Fruit fly (Drosophila melanogaster) whole organism, embryonic: ENCODE results near the gene CG17752.

Experiments
- Antp ChIP-seq: fragments of 200-800 bp; sonication (Bioruptor generic); optimal IDR thresholded peaks from 3 replicates; lab custom pipeline; 2016; ENCODE audit warnings: missing biosample characterization, missing genetic modification characterization
- Atf-2 ChIP-seq: fragments of 200-800 bp; sonication (Bioruptor generic); optimal IDR thresholded peaks from 2 replicates; lab custom pipeline; 2016; ENCODE audit warnings: missing biosample characterization, missing genetic modification characterization
- B-H1 ChIP-seq: fragments of 200-800 bp; sonication (Bioruptor generic); IDR thresholded peaks from 3 replicates; pipeline ENCODE4 v1.3.6; 2022; ENCODE audit warnings: missing biosample characterization, missing genetic modification characterization
- Bteb2 ChIP-seq: fragments of 200-800 bp; sonication (Bioruptor generic); optimal IDR thresholded peaks from 2 replicates; lab custom pipeline; 2016; ENCODE audit warnings: missing biosample characterization, missing genetic modification characterization
- CG10267 ChIP-seq: fragments of 200-800 bp; sonication (Bioruptor generic); optimal IDR thresholded peaks from 2 replicates; lab custom pipeline; 2018; ENCODE audit warnings: missing biosample characterization, mild to moderate bottlenecking, missing genetic modification characterization, moderate library complexity
- CG10366 ChIP-seq: fragments of 200-800 bp; sonication (Bioruptor generic); IDR thresholded peaks from 2 replicates; pipeline ENCODE4 v1.3.6; 2022; ENCODE audit warnings: missing biosample characterization, missing genetic modification characterization
- CG11696 ChIP-seq: fragments of 200-800 bp; sonication (Bioruptor generic); IDR thresholded peaks from 2 replicates; pipeline ENCODE4 v1.3.6; 2022; ENCODE audit warnings: missing biosample characterization, missing genetic modification characterization
- CG12299 ChIP-seq: fragments of 200-800 bp; sonication (Bioruptor generic); optimal IDR thresholded peaks from 2 replicates; lab custom pipeline; 2018; ENCODE audit warnings: missing biosample characterization, mild to moderate bottlenecking, missing genetic modification characterization
- CG12769 ChIP-seq: fragments of 200-800 bp; sonication (Bioruptor generic); optimal IDR thresholded peaks from 2 replicates; lab custom pipeline; 2019; ENCODE audit warnings: missing biosample characterization, mild to moderate bottlenecking, missing genetic modification characterization, moderate library complexity
- CG13894 ChIP-seq: fragments of 200-800 bp; sonication (Bioruptor generic); optimal IDR thresholded peaks from 3 replicates; lab custom pipeline; 2018; ENCODE audit warnings: missing biosample characterization, mild to moderate bottlenecking, missing genetic modification characterization, moderate library complexity
- CG14014 ChIP-seq: fragments of 200-800 bp; sonication (Bioruptor generic); IDR thresholded peaks from 2 replicates; pipeline ENCODE4 v1.3.6; 2022; ENCODE audit warnings: missing biosample characterization, missing genetic modification characterization
- CG14441 ChIP-seq: fragments of 200-800 bp; sonication (Bioruptor generic); IDR thresholded peaks from 2 replicates; pipeline ENCODE4 v1.3.6; 2022; ENCODE audit warnings: missing biosample characterization, missing genetic modification characterization
- CG15011 ChIP-seq: fragments of 200-800 bp; sonication (Bioruptor generic); optimal IDR thresholded peaks from 3 replicates; lab custom pipeline; 2018; ENCODE audit warnings: missing biosample characterization, mild to moderate bottlenecking, missing genetic modification characterization
- CG15601 ChIP-seq: fragments of 200-800 bp; sonication (Bioruptor generic); optimal IDR thresholded peaks from 3 replicates; lab custom pipeline; 2019; ENCODE audit warnings: missing biosample characterization, mild to moderate bottlenecking, missing genetic modification characterization, moderate library complexity
- CG1603 ChIP-seq: fragments of 200-800 bp; sonication (Bioruptor generic); optimal IDR thresholded peaks from 2 replicates; lab custom pipeline; 2019; ENCODE audit warnings: missing biosample characterization, mild to moderate bottlenecking, missing genetic modification characterization, moderate library complexity
- CG17612 ChIP-seq: fragments of 200-800 bp; sonication (Bioruptor generic); IDR thresholded peaks from 2 replicates; pipeline ENCODE4 v1.3.6; 2022; ENCODE audit warnings: missing biosample characterization, missing genetic modification characterization
- CG2120 ChIP-seq: fragments of 200-800 bp; sonication (Bioruptor generic); optimal IDR thresholded peaks from 3 replicates; lab custom pipeline; 2016; ENCODE audit warnings: missing biosample characterization, missing genetic modification characterization
- CG30020 ChIP-seq: fragments of 200-800 bp; optimal IDR thresholded peaks from 2 replicates; lab custom pipeline; 2019; ENCODE audit warnings: missing biosample characterization, mild to moderate bottlenecking, missing genetic modification characterization, moderate library complexity
- CG3281 ChIP-seq: fragments of 200-800 bp; sonication (Bioruptor generic); optimal IDR thresholded peaks from 3 replicates; lab custom pipeline; 2017; ENCODE audit warnings: missing biosample characterization, mild to moderate bottlenecking, missing genetic modification characterization
- CG33213 ChIP-seq: fragments of 200-800 bp; sonication (Bioruptor generic); optimal IDR thresholded peaks from 3 replicates; lab custom pipeline; 2016; ENCODE audit warnings: missing biosample characterization, missing genetic modification characterization
- CG34224 ChIP-seq: fragments of 200-800 bp; sonication (Bioruptor generic); IDR thresholded peaks from 3 replicates; pipeline ENCODE4 v1.3.6; 2022; ENCODE audit warnings: missing biosample characterization, missing genetic modification characterization; ENCODE audit not compliant: partially characterized antibody
- CG42726 ChIP-seq: fragments of 200-800 bp; sonication (Bioruptor generic); IDR thresholded peaks from 2 replicates; pipeline ENCODE4 v1.3.6; 2022; ENCODE audit warnings: missing biosample characterization, missing genetic modification characterization; ENCODE audit not compliant: partially characterized antibody
- CG6791 ChIP-seq: fragments of 200-800 bp; sonication (Bioruptor generic); IDR thresholded peaks from 3 replicates; pipeline ENCODE4 v1.3.6; 2022; ENCODE audit warnings: missing biosample characterization, missing genetic modification characterization; ENCODE audit not compliant: partially characterized antibody
- CG7357 ChIP-seq: fragments of 200-800 bp; sonication (Bioruptor generic); IDR thresholded peaks from 3 replicates; pipeline ENCODE4 v1.3.6; 2022; ENCODE audit warnings: missing biosample characterization, missing genetic modification characterization
- CG7372 ChIP-seq: fragments of 200-800 bp; sonication (Bioruptor generic); IDR thresholded peaks from 2 replicates; pipeline ENCODE4 v1.3.6; 2022; ENCODE audit warnings: missing biosample characterization, missing genetic modification characterization
- CG7928 ChIP-seq: fragments of 200-800 bp; sonication (Bioruptor generic); optimal IDR thresholded peaks from 2 replicates; lab custom pipeline; 2017; ENCODE audit warnings: missing biosample characterization, mild to moderate bottlenecking, missing genetic modification characterization
- CG9437 ChIP-seq: fragments of 200-800 bp; sonication (Bioruptor generic); optimal IDR thresholded peaks from 2 replicates; lab custom pipeline; 2018; ENCODE audit warnings: missing biosample characterization, mild to moderate bottlenecking, missing genetic modification characterization
- CG9876 ChIP-seq: fragments of 200-800 bp; sonication (Bioruptor generic); optimal IDR thresholded peaks from 2 replicates; lab custom pipeline; 2016; ENCODE audit warnings: missing biosample characterization, missing genetic modification characterization
- Camta ChIP-seq: fragments of 200-800 bp; sonication (Bioruptor generic); optimal IDR thresholded peaks from 2 replicates; lab custom pipeline; 2016; ENCODE audit warnings: missing biosample characterization, missing genetic modification characterization
- D19A ChIP-seq: fragments of 200-800 bp; optimal IDR thresholded peaks from 3 replicates; lab custom pipeline; 2019; ENCODE audit warnings: missing biosample characterization, mild to moderate bottlenecking, missing genetic modification characterization, moderate library complexity
- Gug ChIP-seq: fragments of 200-800 bp; sonication (Bioruptor generic); IDR thresholded peaks from 4 replicates; pipeline ENCODE4 v1.3.6; 2022; ENCODE audit warnings: missing biosample characterization, missing genetic modification characterization
- Hr39 ChIP-seq: fragments of >200 bp; optimal IDR thresholded peaks from 2 replicates; lab custom pipeline; 2017
- Lpt ChIP-seq: fragments of >200 bp; optimal IDR thresholded peaks from 2 replicates; lab custom pipeline; 2018; ENCODE audit warnings: missing biosample characterization, missing genetic modification characterization
- Med ChIP-seq: fragments of 200-800 bp; sonication (Bioruptor generic); peaks from one replicate; lab custom pipeline; 2016; ENCODE audit warnings: missing biosample characterization, missing genetic modification characterization, mild to moderate bottlenecking, inconsistent platforms, moderate library complexity
- Nf-YA ChIP-seq: fragments of 200-800 bp; sonication (Bioruptor generic); IDR thresholded peaks from 2 replicates; pipeline ENCODE4 v1.3.6; 2022; ENCODE audit warnings: missing biosample characterization, missing genetic modification characterization
- Nf-YB ChIP-seq: fragments of 200-800 bp; sonication (Bioruptor generic); optimal IDR thresholded peaks from 3 replicates; lab custom pipeline; 2019; ENCODE audit warnings: missing biosample characterization, mild to moderate bottlenecking, missing genetic modification characterization, moderate library complexity
- Six4 ChIP-seq: fragments of 200-800 bp; sonication (Bioruptor generic); optimal IDR thresholded peaks from 2 replicates; lab custom pipeline; 2016; ENCODE audit warnings: missing biosample characterization, missing genetic modification characterization
- Sry-δ ChIP-seq: fragments of 200-800 bp; sonication (Bioruptor generic); optimal IDR thresholded peaks from 2 replicates; lab custom pipeline; 2016; ENCODE audit warnings: missing biosample characterization, missing genetic modification characterization
- YL-1 ChIP-seq: fragments of 200-800 bp; sonication (Bioruptor generic); optimal IDR thresholded peaks from 3 replicates; lab custom pipeline; 2017; ENCODE audit warnings: missing biosample characterization, mild to moderate bottlenecking, missing genetic modification characterization
- eyg ChIP-seq: fragments of 200-800 bp; sonication (Bioruptor generic); optimal IDR thresholded peaks from 3 replicates; lab custom pipeline; 2016; ENCODE audit warnings: missing biosample characterization, missing genetic modification characterization
- fd64A ChIP-seq: fragments of 200-800 bp; sonication (Bioruptor generic); optimal IDR thresholded peaks from 3 replicates; lab custom pipeline; 2018; ENCODE audit warnings: missing biosample characterization, mild to moderate bottlenecking, missing genetic modification characterization
- her ChIP-seq: fragments of 200-800 bp; sonication (Bioruptor generic); optimal IDR thresholded peaks from 2 replicates; lab custom pipeline; 2016; ENCODE audit warnings: missing biosample characterization, missing genetic modification characterization
- insv ChIP-seq, 2 experiments: fragments of 200-800 bp; sonication (Bioruptor generic); optimal IDR thresholded peaks; 3 replicates each; lab custom pipeline; 2016 to 2018; ENCODE audit warnings: missing biosample characterization in 2 of 2, missing genetic modification characterization in 2 of 2
- ken ChIP-seq: fragments of 200-800 bp; sonication (Bioruptor generic); IDR thresholded peaks from 3 replicates; pipeline ENCODE4 v1.3.6; 2022; ENCODE audit warnings: missing biosample characterization, missing genetic modification characterization
- kni ChIP-seq: fragments of 200-800 bp; sonication (Bioruptor generic); optimal IDR thresholded peaks from 3 replicates; lab custom pipeline; 2017; ENCODE audit warnings: mild to moderate bottlenecking, missing biosample characterization, missing genetic modification reagents, missing genetic modification characterization
- pum ChIP-seq: fragments of 200-800 bp; sonication (Bioruptor generic); optimal IDR thresholded peaks from 2 replicates; lab custom pipeline; 2016; ENCODE audit warnings: missing biosample characterization, missing genetic modification characterization
- repo ChIP-seq: fragments of 200-800 bp; sonication (Bioruptor generic); optimal IDR thresholded peaks from 2 replicates; lab custom pipeline; 2016; ENCODE audit warnings: missing biosample characterization, missing genetic modification characterization
- sd ChIP-seq: fragments of 200-800 bp; sonication (Bioruptor generic); optimal IDR thresholded peaks from 3 replicates; lab custom pipeline; 2018; ENCODE audit warnings: missing biosample characterization, mild to moderate bottlenecking, missing genetic modification characterization, moderate library complexity
- sob ChIP-seq: fragments of 200-800 bp; sonication (Bioruptor generic); IDR thresholded peaks from 2 replicates; pipeline ENCODE4 v1.3.6; 2022; ENCODE audit warnings: missing biosample characterization, missing genetic modification characterization
- ssp ChIP-seq: fragments of 200-800 bp; sonication (Bioruptor generic); IDR thresholded peaks from 2 replicates; pipeline ENCODE4 v1.3.6; 2022; ENCODE audit warnings: missing biosample characterization, missing genetic modification characterization
- vvl ChIP-seq: fragments of 200-800 bp; sonication (Bioruptor generic); IDR thresholded peaks from 2 replicates; pipeline ENCODE4 v1.3.6; 2022; ENCODE audit warnings: missing biosample characterization, missing genetic modification characterization

The CG17752 gene

dm6 chr3R:19648289-19648916 lies 38.4 kb downstream of the CG17752 start, which contains the start of the genes CG6195 and CG31220:
TSS of gene CG6195 (minus strand) at chr3R:19648410.
TSS of gene CG31220 (plus strand) at chr3R:19648487.
- TF ChIP-seq kni (GFP tag; lab: Kevin White, UChicago) (peak; percentile 10), vvl (peak; percentile 64), Hr39 (no peak), CG30020 (peak; percentile 90), CG33213 (GFP tag; lab: Kevin White, UChicago) (no peak), eyg (GFP tag; lab: Kevin White, UChicago) (no peak), CG34224 (0 out of 3 replicates have a peak, but pooled peaks have one; percentile 21), Bteb2 (GFP tag; lab: Kevin White, UChicago) (peak; percentile 9), CG10366 (GFP tag; lab: Robert Waterston, UW) (0 out of 2 replicates have a peak, but pooled peaks have one; percentile 23), CG12769 (no peak), CG13894 (tag; lab: Kevin White, UChicago) (no peak), CG14441 (GFP tag; lab: Robert Waterston, UW) (no peak), Six4 (no peak), CG42726 (no peak), Gug (GFP tag; lab: Robert Waterston, UW) (no peak), repo (GFP tag; lab: Kevin White, UChicago) (no peak), CG6791 (GFP tag; lab: Robert Waterston, UW) (0 out of 3 replicates have a peak, but pooled peaks have one; percentile 44), B-H1 (no peak), Med (GFP tag; lab: Kevin White, UChicago) (peak; percentile 90), Atf-2 (GFP tag; lab: Kevin White, UChicago) (peak; percentile 1), CG15601 (tag; lab: Kevin White, UChicago) (peak; percentile 6), CG14014 (GFP tag; lab: Robert Waterston, UW) (peak; percentile 29; the same call in 1 of the 2 replicates), insv (GFP tag; optimal IDR thresholded peaks at IDR 0.05; lab: Kevin White, UChicago) (no peak), D19A (tag; lab: Kevin White, UChicago) (no peak), CG1603 (tag; lab: Kevin White, UChicago) (peak; percentile 100), CG12299 (tag; lab: Kevin White, UChicago) (peak; percentile 14), CG11696 (GFP tag; lab: Robert Waterston, UW) (no peak), Antp (GFP tag; lab: Kevin White, UChicago) (peak; percentile 13), Sry-δ (GFP tag; lab: Kevin White, UChicago) (peak; percentile 0), ken (GFP tag; lab: Robert Waterston, UW) (no peak), Lpt (no peak), fd64A (GFP tag; lab: Kevin White, UChicago) (no peak), pum (GFP tag; lab: Kevin White, UChicago) (peak; percentile 0), CG2120 (GFP tag; lab: Kevin White, UChicago) (peak; percentile 20), CG7357 (GFP tag; lab: Robert Waterston, UW) (no peak), CG10267 (tag; lab: Kevin White, UChicago) (peak; percentile 26), sob (GFP tag; lab: Robert Waterston, UW) (0 out of 2 replicates have a peak, but pooled peaks have one; percentile 28), her (GFP tag; lab: Kevin White, UChicago) (peak; percentile 44), CG7372 (GFP tag; lab: Robert Waterston, UW) (no peak), sd (tag; lab: Kevin White, UChicago) (peak; percentile 98), YL-1 (no peak), ssp (GFP tag; lab: Robert Waterston, UW) (0 out of 2 replicates have a peak, but pooled peaks have one; percentile 22), Camta (GFP tag; lab: Kevin White, UChicago) (peak; percentile 23), CG7928 (GFP tag; lab: Kevin White, UChicago) (no peak), CG9876 (GFP tag; lab: Kevin White, UChicago) (no peak), CG17612 (GFP tag; lab: Robert Waterston, UW) (no peak), Nf-YA (GFP tag; lab: Robert Waterston, UW) (0 out of 2 replicates have a peak, but pooled peaks have one; percentile 13), CG9437 (GFP tag; lab: Kevin White, UChicago) (peak; percentile 10), CG15011 (no peak), CG3281 (GFP tag; lab: Kevin White, UChicago) (no peak), Nf-YB (GFP tag; lab: Kevin White, UChicago) (no peak)
